Fruit fly (Drosophila melanogaster) whole organism, embryonic: ENCODE measurements around the gene pyd.

Source experiments
- Atf6 ChIP-seq: fragments of 200-800 bp; sonication (Bioruptor generic); IDR thresholded peaks from 2 replicates; pipeline ENCODE4 v1.3.6; 2022; ENCODE audit warnings: missing biosample characterization, missing genetic modification characterization
- BEAF-32 ChIP-seq: fragments of 200-800 bp; sonication (Bioruptor generic); optimal IDR thresholded peaks from 3 replicates; lab custom pipeline; 2017; ENCODE audit warnings: missing biosample characterization, missing genetic modification characterization, mild to moderate bottlenecking, moderate library complexity, missing genetic modification reagents
- Bteb2 ChIP-seq: fragments of 200-800 bp; sonication (Bioruptor generic); optimal IDR thresholded peaks from 2 replicates; lab custom pipeline; 2016; ENCODE audit warnings: missing biosample characterization, missing genetic modification characterization
- CG10366 ChIP-seq: fragments of 200-800 bp; sonication (Bioruptor generic); IDR thresholded peaks from 2 replicates; pipeline ENCODE4 v1.3.6; 2022; ENCODE audit warnings: missing biosample characterization, missing genetic modification characterization
- CG10654 ChIP-seq: fragments of 200-800 bp; sonication (Bioruptor generic); optimal IDR thresholded peaks from 2 replicates; lab custom pipeline; 2016; ENCODE audit warnings: missing biosample characterization, missing genetic modification characterization
- CG12071 ChIP-seq: fragments of 200-800 bp; sonication (Bioruptor generic); optimal IDR thresholded peaks from 3 replicates; lab custom pipeline; 2018; ENCODE audit warnings: missing biosample characterization, mild to moderate bottlenecking, missing genetic modification characterization
- CG12104 ChIP-seq: fragments of 200-800 bp; sonication (Bioruptor generic); optimal IDR thresholded peaks from 3 replicates; lab custom pipeline; 2016; ENCODE audit warnings: missing biosample characterization, missing genetic modification characterization
- CG1233 ChIP-seq: fragments of 200-800 bp; sonication (Bioruptor generic); optimal IDR thresholded peaks from 4 replicates; lab custom pipeline; 2018; ENCODE audit warnings: missing biosample characterization, mild to moderate bottlenecking, missing genetic modification characterization
- CG13123 ChIP-seq: fragments of 200-800 bp; sonication (Bioruptor generic); optimal IDR thresholded peaks from 2 replicates; lab custom pipeline; 2016; ENCODE audit warnings: missing biosample characterization, missing genetic modification characterization
- CG13775 ChIP-seq: fragments of 200-800 bp; sonication (Bioruptor generic); optimal IDR thresholded peaks from 3 replicates; lab custom pipeline; 2017; ENCODE audit warnings: missing biosample characterization, mild to moderate bottlenecking, missing genetic modification characterization
- CG17186 ChIP-seq: fragments of 200-800 bp; sonication (Bioruptor generic); optimal IDR thresholded peaks from 3 replicates; lab custom pipeline; 2017; ENCODE audit warnings: missing biosample characterization, missing genetic modification reagents, missing genetic modification characterization
- CG17359 ChIP-seq: fragments of 200-800 bp; sonication (Bioruptor generic); optimal IDR thresholded peaks from 3 replicates; lab custom pipeline; 2018; ENCODE audit warnings: missing biosample characterization, mild to moderate bottlenecking, missing genetic modification characterization, moderate library complexity
- CG17361 ChIP-seq: fragments of 200-800 bp; sonication (Bioruptor generic); IDR thresholded peaks from 3 replicates; pipeline ENCODE4 v1.3.6; 2022; ENCODE audit warnings: missing biosample characterization, missing genetic modification characterization
- CG17568 ChIP-seq: fragments of 200-800 bp; sonication (Bioruptor generic); optimal IDR thresholded peaks from 2 replicates; lab custom pipeline; 2018; ENCODE audit warnings: missing biosample characterization, mild to moderate bottlenecking, missing genetic modification characterization, moderate library complexity
- CG17612 ChIP-seq: fragments of 200-800 bp; sonication (Bioruptor generic); IDR thresholded peaks from 2 replicates; pipeline ENCODE4 v1.3.6; 2022; ENCODE audit warnings: missing biosample characterization, missing genetic modification characterization
- CG2875 ChIP-seq: fragments of 200-800 bp; sonication (Bioruptor generic); optimal IDR thresholded peaks from 2 replicates; lab custom pipeline; 2017; ENCODE audit warnings: missing biosample characterization, mild to moderate bottlenecking, missing genetic modification characterization, missing genetic modification reagents
- CG4328 ChIP-seq: fragments of 200-800 bp; sonication (Bioruptor generic); optimal IDR thresholded peaks from 3 replicates; lab custom pipeline; 2017; ENCODE audit warnings: missing biosample characterization, missing genetic modification reagents, missing genetic modification characterization
- CG43689 ChIP-seq: fragments of 200-800 bp; sonication (Bioruptor generic); IDR thresholded peaks from 2 replicates; pipeline ENCODE4 v1.3.6; 2022; ENCODE audit warnings: missing biosample characterization, missing genetic modification characterization
- CG4820 ChIP-seq: fragments of 200-800 bp; sonication (Bioruptor generic); optimal IDR thresholded peaks from 3 replicates; lab custom pipeline; 2016; ENCODE audit warnings: missing biosample characterization, missing genetic modification characterization
- CG4854 ChIP-seq: fragments of 200-800 bp; sonication (Bioruptor generic); optimal IDR thresholded peaks from 2 replicates; lab custom pipeline; 2016; ENCODE audit warnings: missing biosample characterization, missing genetic modification characterization, inconsistent platforms
- CG6654 ChIP-seq: fragments of 200-800 bp; sonication (Bioruptor generic); optimal IDR thresholded peaks from 2 replicates; lab custom pipeline; 2017; ENCODE audit warnings: missing biosample characterization, mild to moderate bottlenecking, missing genetic modification characterization
- CG7357 ChIP-seq: fragments of 200-800 bp; sonication (Bioruptor generic); IDR thresholded peaks from 3 replicates; pipeline ENCODE4 v1.3.6; 2022; ENCODE audit warnings: missing biosample characterization, missing genetic modification characterization
- CG7839 ChIP-seq: fragments of 200-800 bp; sonication (Bioruptor generic); optimal IDR thresholded peaks from 3 replicates; lab custom pipeline; 2018; ENCODE audit warnings: missing biosample characterization, mild to moderate bottlenecking, missing genetic modification characterization, moderate library complexity
- CG7963 ChIP-seq: fragments of 200-800 bp; sonication (Bioruptor generic); IDR thresholded peaks from 3 replicates; pipeline ENCODE4 v1.3.6; 2022; ENCODE audit warnings: missing biosample characterization, missing genetic modification characterization; ENCODE audit not compliant: partially characterized antibody
- CTCF ChIP-seq: fragments of 200-800 bp; sonication (Bioruptor generic); optimal IDR thresholded peaks from 2 replicates; lab custom pipeline; 2017; ENCODE audit warnings: missing biosample characterization, mild to moderate bottlenecking, missing genetic modification characterization, moderate library complexity
- D19A ChIP-seq: fragments of 200-800 bp; optimal IDR thresholded peaks from 3 replicates; lab custom pipeline; 2019; ENCODE audit warnings: missing biosample characterization, mild to moderate bottlenecking, missing genetic modification characterization, moderate library complexity
- Elba2 ChIP-seq: fragments of 200-800 bp; sonication (Bioruptor generic); optimal IDR thresholded peaks from 3 replicates; lab custom pipeline; 2016; ENCODE audit warnings: missing biosample characterization, missing genetic modification characterization
- Gsc ChIP-seq: fragments of 200-800 bp; sonication (Bioruptor generic); IDR thresholded peaks from 2 replicates; pipeline ENCODE4 v1.3.6; 2022; ENCODE audit warnings: missing biosample characterization, missing genetic modification characterization
- Hr51 ChIP-seq, 2 experiments: fragments of 200-800 bp; sonication (Bioruptor generic); optimal IDR thresholded peaks; 2 replicates in 1 of 2; 3 replicates in 1 of 2; lab custom pipeline; 2016 to 2018; ENCODE audit warnings: missing biosample characterization in 2 of 2, missing genetic modification characterization in 2 of 2, mild to moderate bottlenecking in 1 of 2, moderate library complexity in 1 of 2
- Mad ChIP-seq: fragments of 200-800 bp; sonication (Bioruptor generic); optimal IDR thresholded peaks from 2 replicates; lab custom pipeline; 2016; ENCODE audit warnings: missing biosample characterization, missing genetic modification characterization
- Max ChIP-seq: fragments of 200-800 bp; sonication (Bioruptor generic); optimal IDR thresholded peaks from 2 replicates; lab custom pipeline; 2016; ENCODE audit warnings: missing biosample characterization, mild to moderate bottlenecking, missing genetic modification characterization
- Neu2 ChIP-seq: fragments of 200-800 bp; sonication (Bioruptor generic); optimal IDR thresholded peaks from 3 replicates; lab custom pipeline; 2016; ENCODE audit warnings: missing biosample characterization, missing genetic modification characterization, borderline replicate concordance
- Oaz ChIP-seq: fragments of 200-800 bp; sonication (Bioruptor generic); IDR thresholded peaks from 2 replicates; pipeline ENCODE4 v1.3.6; 2022; ENCODE audit warnings: missing biosample characterization, missing genetic modification characterization
- Rfx ChIP-seq: fragments of 200-800 bp; sonication (Bioruptor generic); IDR thresholded peaks from 2 replicates; pipeline ENCODE4 v1.3.6; 2022; ENCODE audit warnings: missing biosample characterization, missing genetic modification characterization
- al ChIP-seq: fragments of 200-800 bp; sonication (Bioruptor generic); IDR thresholded peaks from 2 replicates; pipeline ENCODE4 v1.3.6; 2022; ENCODE audit warnings: missing biosample characterization, missing genetic modification characterization
- ap ChIP-seq: fragments of 200-800 bp; sonication (Bioruptor generic); IDR thresholded peaks from 2 replicates; pipeline ENCODE4 v1.3.6; 2022; ENCODE audit warnings: missing biosample characterization, missing genetic modification characterization
- ase ChIP-seq: fragments of 200-800 bp; sonication (Bioruptor generic); IDR thresholded peaks from 3 replicates; pipeline ENCODE4 v1.3.6; 2022; ENCODE audit warnings: missing biosample characterization, missing genetic modification characterization
- bab2 ChIP-seq: fragments of 200-800 bp; sonication (Bioruptor generic); optimal IDR thresholded peaks from 2 replicates; lab custom pipeline; 2016; ENCODE audit warnings: missing biosample characterization, missing genetic modification characterization
- ewg ChIP-seq: fragments of 200-800 bp; sonication (Bioruptor generic); optimal IDR thresholded peaks from 3 replicates; lab custom pipeline; 2017; ENCODE audit warnings: mild to moderate bottlenecking, missing biosample characterization, missing genetic modification reagents, missing genetic modification characterization
- hkb ChIP-seq, 2 experiments: fragments of 200-800 bp in 1 of 2; fragments of >200 bp in 1 of 2; sonication (Bioruptor generic) in 1 of 2; IDR thresholded peaks in 1 of 2; optimal IDR thresholded peaks in 1 of 2; 2 replicates each; pipeline versions ENCODE4 v1.3.6 to Lab custom; 2017 to 2022; ENCODE audit warnings: missing biosample characterization in 1 of 2, missing genetic modification characterization in 1 of 2
- ind ChIP-seq: fragments of 200-800 bp; sonication (Bioruptor generic); optimal IDR thresholded peaks from 3 replicates; lab custom pipeline; 2016; ENCODE audit warnings: missing biosample characterization, missing genetic modification characterization
- lilli ChIP-seq: fragments of 200-800 bp; sonication (Bioruptor generic); optimal IDR thresholded peaks from 3 replicates; lab custom pipeline; 2016; ENCODE audit warnings: missing biosample characterization, missing genetic modification characterization
- pita ChIP-seq: fragments of 200-800 bp; sonication (Bioruptor generic); optimal IDR thresholded peaks from 2 replicates; lab custom pipeline; 2017; ENCODE audit warnings: missing biosample characterization, mild to moderate bottlenecking, missing genetic modification characterization
- prd ChIP-seq, 3 experiments: fragments of >200 bp in 2 of 3; fragments of 200-800 bp in 1 of 3; sonication (Bioruptor generic) in 1 of 3; optimal IDR thresholded peaks in 2 of 3; IDR thresholded peaks in 1 of 3; 2 replicates in 2 of 3; 3 replicates in 1 of 3; pipeline versions ENCODE4 v1.3.6 to Lab custom; 2017 to 2022; ENCODE audit warnings: missing biosample characterization in 1 of 3, missing genetic modification characterization in 1 of 3
- pzg ChIP-seq: fragments of 200-800 bp; sonication (Bioruptor generic); optimal IDR thresholded peaks from 3 replicates; lab custom pipeline; 2018; ENCODE audit warnings: missing biosample characterization, mild to moderate bottlenecking, missing genetic modification characterization, moderate library complexity
- ro ChIP-seq: fragments of 200-800 bp; sonication (Bioruptor generic); IDR thresholded peaks from 2 replicates; pipeline ENCODE4 v1.3.6; 2022; ENCODE audit warnings: missing biosample characterization, missing genetic modification characterization
- seq ChIP-seq: fragments of 200-800 bp; sonication (Bioruptor generic); IDR thresholded peaks from 2 replicates; pipeline ENCODE4 v1.3.6; 2022; ENCODE audit warnings: missing biosample characterization, missing genetic modification characterization
- sug ChIP-seq: fragments of 200-800 bp; optimal IDR thresholded peaks from 2 replicates; lab custom pipeline; 2019; ENCODE audit warnings: missing biosample characterization, mild to moderate bottlenecking, missing genetic modification characterization, moderate library complexity
- wek ChIP-seq: fragments of 200-800 bp; sonication (Bioruptor generic); optimal IDR thresholded peaks from 3 replicates; lab custom pipeline; 2018; ENCODE audit warnings: missing biosample characterization, mild to moderate bottlenecking, missing genetic modification characterization, moderate library complexity
- zfh2 ChIP-seq: fragments of 200-800 bp; sonication (Bioruptor generic); optimal IDR thresholded peaks from 2 replicates; lab custom pipeline; 2016; ENCODE audit warnings: missing biosample characterization, missing genetic modification characterization

pyd gene

DNA sequence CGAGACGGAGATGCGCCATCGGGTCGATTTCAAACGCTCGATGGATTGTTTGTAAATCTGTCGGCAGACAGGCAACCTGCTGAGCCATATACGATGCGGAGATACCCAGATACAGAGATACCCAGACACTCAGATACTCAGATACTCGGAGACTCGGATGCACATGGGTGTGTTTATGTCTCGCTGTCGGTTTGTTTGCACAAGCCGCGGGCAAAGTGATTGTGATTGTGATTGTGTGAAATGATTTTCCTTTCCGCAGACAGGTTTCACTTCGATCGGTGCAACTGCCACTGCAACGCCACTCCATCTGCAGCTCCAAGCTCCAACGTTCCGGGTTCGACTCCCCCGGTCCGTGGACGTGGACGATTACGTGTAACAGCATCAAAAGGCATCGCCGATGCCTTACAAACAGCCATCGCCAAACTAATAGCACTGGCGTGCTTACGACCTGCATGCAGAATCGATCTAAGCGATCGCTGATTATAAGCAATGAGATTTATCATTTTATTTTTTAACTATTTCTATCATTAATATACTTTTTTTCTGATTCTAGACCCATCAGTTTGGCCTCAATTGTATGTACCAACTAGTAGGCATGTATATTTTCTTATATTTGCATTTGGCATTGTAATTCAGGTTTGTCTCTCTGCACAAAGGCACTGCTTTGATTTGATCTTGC, 142.8 kb downstream of the pyd start (continued):
- TF ChIP-seq CG7963 (GFP tag; lab: Robert Waterston, UW) (no peak), Neu2 (GFP tag; lab: Kevin White, UChicago) (no peak), CG17186 (GFP tag; lab: Kevin White, UChicago) (no peak), lilli (GFP tag; lab: Kevin White, UChicago) (no peak), zfh2 (GFP tag; lab: Kevin White, UChicago) (no peak), ase (peak; percentile 73; the same call in 2 of the 3 replicates), Max (no peak), Gsc (no peak), ro (no peak), ap (peak; percentile 56; the same call in 1 of the 2 replicates), CTCF (no peak), Hr51 (GFP tag; optimal IDR thresholded peaks at IDR 0.05; lab: Kevin White, UChicago) (peak in 1 of 2 experiments; percentile 74), CG6654 (GFP tag; lab: Kevin White, UChicago) (no peak), ewg (GFP tag; lab: Kevin White, UChicago) (no peak), CG7839 (tag; lab: Kevin White, UChicago) (peak; percentile 63), CG17361 (peak; percentile 46; the same call in 1 of the 3 replicates), CG13123 (GFP tag; lab: Kevin White, UChicago) (no peak), CG12071 (GFP tag; lab: Kevin White, UChicago) (no peak), seq (peak; percentile 44), CG13775 (no peak), ind (GFP tag; lab: Kevin White, UChicago) (peak; percentile 34), CG2875 (GFP tag; lab: Kevin White, UChicago) (no peak), hkb (optimal IDR thresholded peaks at IDR 0.05; lab: Kevin White, UChicago) (no peak), hkb (GFP tag; IDR thresholded peaks at IDR 0.05; lab: Robert Waterston, UW) (peak; percentile 79), Mad (no peak), CG4328 (GFP tag; lab: Kevin White, UChicago) (no peak), CG4854 (GFP tag; lab: Kevin White, UChicago) (no peak), CG1233 (GFP tag; lab: Kevin White, UChicago) (peak; percentile 5), wek (GFP tag; lab: Kevin White, UChicago) (no peak), CG17359 (peak; percentile 70), al (no peak), BEAF-32 (GFP tag; lab: Kevin White, UChicago) (no peak), Elba2 (GFP tag; lab: Kevin White, UChicago) (no peak), CG4820 (GFP tag; lab: Kevin White, UChicago) (peak; percentile 31), CG43689 (GFP tag; lab: Robert Waterston, UW) (peak; percentile 56), D19A (tag; lab: Kevin White, UChicago) (peak; percentile 47), CG7357 (no peak), bab2 (GFP tag; lab: Kevin White, UChicago) (no peak), sug (tag; lab: Kevin White, UChicago) (no peak), Bteb2 (GFP tag; lab: Kevin White, UChicago) (no peak), CG10654 (GFP tag; lab: Kevin White, UChicago) (peak; percentile 29), CG10366 (GFP tag; lab: Robert Waterston, UW) (peak; percentile 65), CG12104 (GFP tag; lab: Kevin White, UChicago) (no peak), Rfx (GFP tag; lab: Robert Waterston, UW) (0 out of 2 replicates have a peak, but pooled peaks have one; percentile 33), CG17568 (GFP tag; lab: Kevin White, UChicago) (no peak), CG17612 (GFP tag; lab: Robert Waterston, UW) (no peak), pzg (GFP tag; lab: Kevin White, UChicago) (no peak), Atf6 (GFP tag; lab: Robert Waterston, UW) (no peak), pita (no peak), prd (optimal IDR thresholded peaks at IDR 0.05; lab: Kevin White, UChicago) (no peak), prd (GFP tag; IDR thresholded peaks at IDR 0.05; lab: Robert Waterston, UW) (peak; percentile 69; the same call in 2 of the 3 replicates), Oaz (no peak)
